Fruit fly (Drosophila melanogaster): Measurements from ENCODE around the gene Trs33.

Gene Trs33

dm6 chr3R:15332994-15333393 lies 17.8 kb downstream of the Trs33 start, which contains the start of the genes Fkbp39 and Cyfip (continued):
- TF ChIP-seq Usf (GFP tag; optimal IDR thresholded peaks at IDR 0.05) (no peak), Bdp1 (GFP tag; optimal IDR thresholded peaks at IDR 0.05) (peak; percentile 19), tap (tag; optimal IDR thresholded peaks at IDR 0.05) (no peak), da (GFP tag; optimal IDR thresholded peaks at IDR 0.05) (peak; percentile 51), al (GFP tag; IDR thresholded peaks at IDR 0.05) (0 out of 2 replicates have a peak, but pooled peaks have one; percentile 19), CTCF (GFP tag; optimal IDR thresholded peaks at IDR 0.05) (peak; percentile 34), GATAe (GFP tag; conservative IDR thresholded peaks at IDR 0.05) (no peak), Gug (GFP tag; IDR thresholded peaks at IDR 0.05) (peak; percentile 38; the same call in 1 of the 4 replicates), Max (GFP tag; optimal IDR thresholded peaks at IDR 0.05) (peak; percentile 54), fu2 (GFP tag; optimal IDR thresholded peaks at IDR 0.05) (peak; percentile 47), Dip2 (GFP tag; IDR thresholded peaks at IDR 0.05) (no peak), bcd (GFP tag; optimal IDR thresholded peaks at IDR 0.05) (no peak), CG8944 (GFP tag; optimal IDR thresholded peaks at IDR 0.05) (peak; percentile 38), CG8290 (GFP tag; optimal IDR thresholded peaks at IDR 0.05) (no peak), CG8290 (tag; optimal IDR thresholded peaks at IDR 0.05) (no peak), CHES-1-like (GFP tag; optimal IDR thresholded peaks at IDR 0.05) (peak; percentile 92), Ets65A (GFP tag) (peak; percentile 85), Rx (GFP tag; IDR thresholded peaks at IDR 0.05) (no peak), Fer1 (GFP tag; optimal IDR thresholded peaks at IDR 0.05) (peak; percentile 69), pum (GFP tag; optimal IDR thresholded peaks at IDR 0.05) (peak; percentile 32), az2 (GFP tag; optimal IDR thresholded peaks at IDR 0.05) (peak; percentile 6), ems (GFP tag; optimal IDR thresholded peaks at IDR 0.05) (peak; percentile 53), ftz-f1 (GFP tag; optimal IDR thresholded peaks at IDR 0.05) (peak; percentile 73), Atf6 (GFP tag; IDR thresholded peaks at IDR 0.05) (peak; percentile 34; the same call in 1 of the 2 replicates), corto (GFP tag; optimal IDR thresholded peaks at IDR 0.05) (no peak), CG13287 (GFP tag; IDR thresholded peaks at IDR 0.05; ENCODE audit: partially characterized antibody) (peak; percentile 85), Mes4 (GFP tag; optimal IDR thresholded peaks at IDR 0.05) (peak; percentile 52), CG7556 (GFP tag; optimal IDR thresholded peaks at IDR 0.05) (peak; percentile 7), sim (GFP tag; IDR thresholded peaks at IDR 0.05) (no peak), psq (GFP tag; optimal IDR thresholded peaks at IDR 0.05) (no peak), CG33213 (GFP tag; optimal IDR thresholded peaks at IDR 0.05) (peak; percentile 70), Dip3 (GFP tag; optimal IDR thresholded peaks at IDR 0.05) (peak; percentile 21), CG14860 (GFP tag; IDR thresholded peaks at IDR 0.05; ENCODE audit: partially characterized antibody) (0 out of 3 replicates have a peak, but pooled peaks have one; percentile 42), CG18764 (GFP tag; optimal IDR thresholded peaks at IDR 0.05) (no peak), sc (optimal IDR thresholded peaks at IDR 0.05) (no peak), sc (GFP tag; optimal IDR thresholded peaks at IDR 0.05) (no peak), CG11504 (tag; optimal IDR thresholded peaks at IDR 0.05) (no peak), MBD-R2 (GFP tag; IDR thresholded peaks at IDR 0.05) (peak; percentile 98), Oaz (GFP tag; IDR thresholded peaks at IDR 0.05) (no peak), zen2 (GFP tag; IDR thresholded peaks at IDR 0.05; ENCODE audit: partially characterized antibody) (peak; percentile 31; the same call in 1 of the 3 replicates), CG6254 (GFP tag; optimal IDR thresholded peaks at IDR 0.05) (no peak), CG32532 (GFP tag; IDR thresholded peaks at IDR 0.05) (peak; percentile 64), HmgZ (tag; optimal IDR thresholded peaks at IDR 0.05) (peak; percentile 91), CG7928 (GFP tag; optimal IDR thresholded peaks at IDR 0.05) (peak; percentile 38), caup (GFP tag; optimal IDR thresholded peaks at IDR 0.05; ENCODE audit: severe bottlenecking) (peak; percentile 64), CG13424 (tag; optimal IDR thresholded peaks at IDR 0.05) (peak; percentile 26), so (GFP tag; IDR thresholded peaks at IDR 0.05) (no peak), CG4854 (GFP tag; optimal IDR thresholded peaks at IDR 0.05) (peak; percentile 30), CG15514 (GFP tag; optimal IDR thresholded peaks at IDR 0.05) (peak; percentile 97), unpg (GFP tag; optimal IDR thresholded peaks at IDR 0.05) (no peak), Xrp1 (GFP tag; IDR thresholded peaks at IDR 0.05) (0 out of 2 replicates have a peak, but pooled peaks have one; percentile 27), CG12219 (GFP tag; optimal IDR thresholded peaks at IDR 0.05) (no peak), CG7786 (GFP tag; optimal IDR thresholded peaks at IDR 0.05) (peak; percentile 34)

Data from whole organism, embryonic.